Fruit fly (Drosophila melanogaster) whole organism, embryonic: ENCODE results near the gene CG12643.

ENCODE experiments used
- Atf-2 ChIP-seq: fragments of 200-800 bp; sonication (Bioruptor generic); optimal IDR thresholded peaks from 2 replicates; lab custom pipeline; 2016; ENCODE audit warnings: missing biosample characterization, missing genetic modification characterization
- Bteb2 ChIP-seq: fragments of 200-800 bp; sonication (Bioruptor generic); optimal IDR thresholded peaks from 2 replicates; lab custom pipeline; 2016; ENCODE audit warnings: missing biosample characterization, missing genetic modification characterization
- C15 ChIP-seq: fragments of 200-800 bp; sonication (Bioruptor generic); IDR thresholded peaks from 3 replicates; pipeline ENCODE4 v1.3.6; 2022; ENCODE audit warnings: missing biosample characterization, missing genetic modification characterization
- CG10147 ChIP-seq: fragments of 200-800 bp; sonication (Bioruptor generic); optimal IDR thresholded peaks from 2 replicates; lab custom pipeline; 2019; ENCODE audit warnings: missing biosample characterization, mild to moderate bottlenecking, missing genetic modification characterization, moderate library complexity
- CG11247 ChIP-seq: fragments of 200-800 bp; sonication (Bioruptor generic); IDR thresholded peaks from 2 replicates; pipeline ENCODE4 v1.3.6; 2022; ENCODE audit warnings: missing biosample characterization, missing genetic modification characterization
- CG11695 ChIP-seq: fragments of 200-800 bp; sonication (Bioruptor generic); IDR thresholded peaks from 3 replicates; pipeline ENCODE4 v1.3.6; 2022; ENCODE audit warnings: missing biosample characterization, missing genetic modification characterization
- CG12391 ChIP-seq: fragments of 200-800 bp; sonication (Bioruptor generic); optimal IDR thresholded peaks from 3 replicates; lab custom pipeline; 2018; ENCODE audit warnings: missing biosample characterization, mild to moderate bottlenecking, missing genetic modification characterization, moderate library complexity
- CG14014 ChIP-seq: fragments of 200-800 bp; sonication (Bioruptor generic); IDR thresholded peaks from 2 replicates; pipeline ENCODE4 v1.3.6; 2022; ENCODE audit warnings: missing biosample characterization, missing genetic modification characterization
- CG14710 ChIP-seq: fragments of 200-800 bp; sonication (Bioruptor generic); optimal IDR thresholded peaks from 3 replicates; lab custom pipeline; 2019; ENCODE audit warnings: missing biosample characterization, mild to moderate bottlenecking, missing genetic modification characterization, moderate library complexity
- CG14860 ChIP-seq: fragments of 200-800 bp; sonication (Bioruptor generic); IDR thresholded peaks from 3 replicates; pipeline ENCODE4 v1.3.6; 2022; ENCODE audit warnings: missing biosample characterization, missing genetic modification characterization; ENCODE audit not compliant: partially characterized antibody
- CG17612 ChIP-seq: fragments of 200-800 bp; sonication (Bioruptor generic); IDR thresholded peaks from 2 replicates; pipeline ENCODE4 v1.3.6; 2022; ENCODE audit warnings: missing biosample characterization, missing genetic modification characterization
- CG2120 ChIP-seq: fragments of 200-800 bp; sonication (Bioruptor generic); optimal IDR thresholded peaks from 3 replicates; lab custom pipeline; 2016; ENCODE audit warnings: missing biosample characterization, missing genetic modification characterization
- CG32772 ChIP-seq: fragments of 200-800 bp; sonication (Bioruptor generic); IDR thresholded peaks from 2 replicates; pipeline ENCODE4 v1.3.6; 2022; ENCODE audit warnings: missing biosample characterization, missing genetic modification characterization
- CG3995 ChIP-seq: fragments of 200-800 bp; sonication (Bioruptor generic); optimal IDR thresholded peaks from 3 replicates; lab custom pipeline; 2016; ENCODE audit warnings: missing biosample characterization, missing genetic modification characterization
- CG4617 ChIP-seq: fragments of 200-800 bp; sonication (Bioruptor generic); optimal IDR thresholded peaks from 3 replicates; lab custom pipeline; 2016; ENCODE audit warnings: missing biosample characterization, missing genetic modification characterization, borderline replicate concordance
- CG4730 ChIP-seq: fragments of 200-800 bp; sonication (Bioruptor generic); IDR thresholded peaks from 2 replicates; pipeline ENCODE4 v1.3.6; 2022; ENCODE audit warnings: missing biosample characterization, missing genetic modification characterization
- CG6765 ChIP-seq: fragments of 200-800 bp; sonication (Bioruptor generic); optimal IDR thresholded peaks from 3 replicates; lab custom pipeline; 2017; ENCODE audit warnings: missing biosample characterization, mild to moderate bottlenecking, missing genetic modification characterization
- CG7271 ChIP-seq: fragments of 200-800 bp; sonication (Bioruptor generic); optimal IDR thresholded peaks from 2 replicates; lab custom pipeline; 2018; ENCODE audit warnings: missing biosample characterization, mild to moderate bottlenecking, missing genetic modification characterization, moderate library complexity
- CG9437 ChIP-seq: fragments of 200-800 bp; sonication (Bioruptor generic); optimal IDR thresholded peaks from 2 replicates; lab custom pipeline; 2018; ENCODE audit warnings: missing biosample characterization, mild to moderate bottlenecking, missing genetic modification characterization
- Fer2 ChIP-seq: fragments of 200-800 bp; sonication (Bioruptor generic); optimal IDR thresholded peaks from 2 replicates; lab custom pipeline; 2018; ENCODE audit warnings: missing biosample characterization, mild to moderate bottlenecking, missing genetic modification characterization, moderate library complexity
- HHEX ChIP-seq: fragments of 200-800 bp; sonication (Bioruptor generic); optimal IDR thresholded peaks from 3 replicates; lab custom pipeline; 2017; ENCODE audit warnings: missing biosample characterization, mild to moderate bottlenecking, missing genetic modification characterization, missing genetic modification reagents
- HLH3B ChIP-seq: fragments of 200-800 bp; sonication (Bioruptor generic); IDR thresholded peaks from 2 replicates; pipeline ENCODE4 v1.3.6; 2022; ENCODE audit warnings: missing biosample characterization, missing genetic modification characterization
- Hand ChIP-seq: fragments of 200-800 bp; sonication (Bioruptor generic); optimal IDR thresholded peaks from 2 replicates; lab custom pipeline; 2017; ENCODE audit warnings: mild to moderate bottlenecking, missing biosample characterization, missing genetic modification reagents, missing genetic modification characterization
- Hr39 ChIP-seq: fragments of >200 bp; optimal IDR thresholded peaks from 2 replicates; lab custom pipeline; 2017
- Lim3 ChIP-seq: fragments of 200-800 bp; sonication (Bioruptor generic); IDR thresholded peaks from 2 replicates; pipeline ENCODE4 v1.3.6; 2022; ENCODE audit warnings: missing biosample characterization, missing genetic modification characterization
- MTF-1 ChIP-seq: fragments of 200-800 bp; sonication (Bioruptor generic); optimal IDR thresholded peaks from 2 replicates; lab custom pipeline; 2018; ENCODE audit warnings: missing biosample characterization, mild to moderate bottlenecking, missing genetic modification characterization, borderline replicate concordance
- NFAT ChIP-seq: fragments of 200-800 bp; sonication (Bioruptor generic); IDR thresholded peaks from 2 replicates; pipeline ENCODE4 v1.3.6; 2022; ENCODE audit warnings: missing biosample characterization, missing genetic modification characterization
- Nf-YC ChIP-seq: fragments of 200-800 bp; optimal IDR thresholded peaks from 3 replicates; lab custom pipeline; 2019; ENCODE audit warnings: missing biosample characterization, mild to moderate bottlenecking, missing genetic modification characterization, moderate library complexity
- Optix ChIP-seq: fragments of 200-800 bp; sonication (Bioruptor generic); IDR thresholded peaks from 3 replicates; pipeline ENCODE4 v1.3.6; 2022; ENCODE audit warnings: missing biosample characterization, missing genetic modification characterization
- Poxn ChIP-seq: fragments of 200-800 bp; sonication (Bioruptor generic); IDR thresholded peaks from 2 replicates; pipeline ENCODE4 v1.3.6; 2022; ENCODE audit warnings: missing biosample characterization, missing genetic modification characterization
- Rfx ChIP-seq: fragments of 200-800 bp; sonication (Bioruptor generic); IDR thresholded peaks from 2 replicates; pipeline ENCODE4 v1.3.6; 2022; ENCODE audit warnings: missing biosample characterization, missing genetic modification characterization
- Sox100B ChIP-seq: fragments of 200-800 bp; sonication (Bioruptor generic); optimal IDR thresholded peaks from 3 replicates; lab custom pipeline; 2018; ENCODE audit warnings: missing biosample characterization, mild to moderate bottlenecking, missing genetic modification characterization
- Xrp1 ChIP-seq: fragments of 200-800 bp; sonication (Bioruptor generic); IDR thresholded peaks from 2 replicates; pipeline ENCODE4 v1.3.6; 2022; ENCODE audit warnings: missing biosample characterization, missing genetic modification characterization
- ara ChIP-seq: fragments of 200-800 bp; sonication (Bioruptor generic); IDR thresholded peaks from 2 replicates; pipeline ENCODE4 v1.3.6; 2022; ENCODE audit warnings: missing biosample characterization, missing genetic modification characterization
- emc ChIP-seq: fragments of 200-800 bp; sonication (Bioruptor generic); optimal IDR thresholded peaks from 2 replicates; lab custom pipeline; 2016; ENCODE audit warnings: missing biosample characterization, missing genetic modification characterization
- en ChIP-seq: fragments of 200-800 bp; sonication (Bioruptor generic); optimal IDR thresholded peaks from 2 replicates; lab custom pipeline; 2016; ENCODE audit warnings: missing biosample characterization, missing genetic modification characterization
- eyg ChIP-seq: fragments of 200-800 bp; sonication (Bioruptor generic); optimal IDR thresholded peaks from 3 replicates; lab custom pipeline; 2016; ENCODE audit warnings: missing biosample characterization, missing genetic modification characterization
- h ChIP-seq: fragments of >200 bp; optimal IDR thresholded peaks from 2 replicates; lab custom pipeline; 2017
- hbn ChIP-seq: fragments of 200-800 bp; sonication (Bioruptor generic); IDR thresholded peaks from 2 replicates; pipeline ENCODE4 v1.3.6; 2022; ENCODE audit warnings: missing biosample characterization, missing genetic modification characterization; ENCODE audit not compliant: partially characterized antibody
- hth ChIP-seq: fragments of >200 bp; optimal IDR thresholded peaks from 2 replicates; lab custom pipeline; 2017; ENCODE audit warnings: inconsistent platforms
- jing ChIP-seq: fragments of 200-800 bp; sonication (Bioruptor generic); optimal IDR thresholded peaks from 2 replicates; lab custom pipeline; 2018; ENCODE audit warnings: missing biosample characterization, mild to moderate bottlenecking, missing genetic modification characterization
- lab ChIP-seq: fragments of 200-800 bp; sonication (Bioruptor generic); optimal IDR thresholded peaks from 3 replicates; lab custom pipeline; 2017; ENCODE audit warnings: missing biosample characterization, missing genetic modification characterization, mild to moderate bottlenecking, moderate library complexity, missing genetic modification reagents
- nmo ChIP-seq: fragments of 200-800 bp; sonication (Bioruptor generic); optimal IDR thresholded peaks from 2 replicates; lab custom pipeline; 2018; ENCODE audit warnings: missing biosample characterization, mild to moderate bottlenecking, missing genetic modification characterization, moderate library complexity
- onecut ChIP-seq: fragments of 200-800 bp; sonication (Bioruptor generic); IDR thresholded peaks from 2 replicates; pipeline ENCODE4 v1.3.6; 2022; ENCODE audit warnings: missing biosample characterization, missing genetic modification characterization
- pb ChIP-seq: fragments of 200-800 bp; sonication (Bioruptor generic); optimal IDR thresholded peaks from 3 replicates; lab custom pipeline; 2016; ENCODE audit warnings: missing biosample characterization, missing genetic modification characterization
- pita ChIP-seq: fragments of 200-800 bp; sonication (Bioruptor generic); optimal IDR thresholded peaks from 2 replicates; lab custom pipeline; 2017; ENCODE audit warnings: missing biosample characterization, mild to moderate bottlenecking, missing genetic modification characterization
- sd ChIP-seq: fragments of 200-800 bp; sonication (Bioruptor generic); optimal IDR thresholded peaks from 3 replicates; lab custom pipeline; 2018; ENCODE audit warnings: missing biosample characterization, mild to moderate bottlenecking, missing genetic modification characterization, moderate library complexity
- slp2 ChIP-seq: fragments of 200-800 bp; sonication (Bioruptor generic); optimal IDR thresholded peaks from 2 replicates; lab custom pipeline; 2016; ENCODE audit warnings: missing biosample characterization, missing genetic modification characterization
- tap ChIP-seq: fragments of 200-800 bp; optimal IDR thresholded peaks from 3 replicates; lab custom pipeline; 2019; ENCODE audit warnings: missing biosample characterization, mild to moderate bottlenecking, missing genetic modification characterization, moderate library complexity
- ttk ChIP-seq: fragments of 200-800 bp; sonication (Bioruptor generic); IDR thresholded peaks from 2 replicates; pipeline ENCODE4 v2.1.2; 2022; ENCODE audit warnings: missing biosample characterization, missing genetic modification characterization
- vvl ChIP-seq: fragments of 200-800 bp; sonication (Bioruptor generic); IDR thresholded peaks from 2 replicates; pipeline ENCODE4 v1.3.6; 2022; ENCODE audit warnings: missing biosample characterization, missing genetic modification characterization

Gene CG12643

DNA sequence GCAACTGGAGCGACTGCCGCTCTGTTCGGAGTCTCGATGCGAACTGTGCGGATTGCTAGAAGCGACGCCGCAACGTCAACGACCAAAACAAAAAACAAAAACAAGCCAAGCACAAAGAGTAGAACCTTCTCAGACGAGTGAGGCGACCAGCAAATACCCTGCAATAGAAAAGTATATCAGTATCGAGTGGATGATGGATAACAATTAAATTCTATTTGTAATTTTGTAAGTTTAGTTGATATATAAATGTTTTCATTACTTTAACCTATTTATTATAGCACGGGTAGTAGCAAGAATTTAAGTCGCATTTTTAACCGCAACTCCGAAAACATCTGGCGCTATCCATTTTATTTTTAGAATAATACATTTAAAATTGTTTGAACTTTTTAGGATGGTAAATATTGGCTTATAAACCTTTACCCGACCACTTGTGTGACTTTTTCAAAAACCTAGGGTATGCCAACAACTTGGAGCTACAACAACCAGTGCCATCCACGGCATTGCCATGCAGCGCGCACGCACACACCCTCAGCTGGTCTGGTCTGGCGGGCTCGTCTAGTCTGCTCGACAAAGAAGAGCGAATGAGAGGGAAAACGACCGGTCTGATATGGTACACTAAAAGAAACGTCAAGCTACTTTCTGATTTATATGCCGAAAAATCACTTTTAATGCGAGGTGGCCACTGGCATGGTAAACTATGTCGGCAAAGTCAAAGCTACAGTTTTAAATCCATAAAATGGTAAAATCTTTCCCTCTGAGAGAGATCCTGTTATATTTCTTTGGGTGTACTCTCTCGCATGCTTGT, at the start of gene CG12643 (continued):
- TF ChIP-seq eyg (GFP tag; lab: Kevin White, UChicago) (peak; percentile 88), pita (GFP tag; lab: Kevin White, UChicago) (no peak), CG3995 (GFP tag; lab: Kevin White, UChicago) (peak; percentile 30), CG17612 (GFP tag; lab: Robert Waterston, UW) (peak; percentile 73), Rfx (GFP tag; lab: Robert Waterston, UW) (peak; percentile 91), CG4730 (peak; percentile 76), CG4617 (GFP tag; lab: Kevin White, UChicago) (peak; percentile 76), Nf-YC (tag; lab: Kevin White, UChicago) (peak; percentile 79), CG12391 (tag; lab: Kevin White, UChicago) (peak; percentile 79), Hr39 (lab: Kevin White, UChicago) (no peak), HHEX (peak; percentile 85), MTF-1 (GFP tag; lab: Kevin White, UChicago) (peak; percentile 74), CG2120 (GFP tag; lab: Kevin White, UChicago) (peak; percentile 88), en (GFP tag; lab: Kevin White, UChicago) (peak; percentile 87), CG14860 (GFP tag; lab: Robert Waterston, UW) (no peak), CG9437 (GFP tag; lab: Kevin White, UChicago) (peak; percentile 88), hbn (GFP tag; lab: Robert Waterston, UW) (no peak), Hand (GFP tag; lab: Kevin White, UChicago) (peak; percentile 51), CG11247 (GFP tag; lab: Robert Waterston, UW) (peak; percentile 82), emc (GFP tag; lab: Kevin White, UChicago) (peak; percentile 89), ttk (GFP tag; lab: Robert Waterston, UW) (peak; percentile 92), pb (GFP tag; lab: Kevin White, UChicago) (peak; percentile 94), CG7271 (no peak), Bteb2 (GFP tag; lab: Kevin White, UChicago) (peak; percentile 80), HLH3B (GFP tag; lab: Robert Waterston, UW) (peak; percentile 95), Optix (GFP tag; lab: Robert Waterston, UW) (peak; percentile 96), ara (GFP tag; lab: Robert Waterston, UW) (peak; percentile 82), jing (GFP tag; lab: Kevin White, UChicago) (peak; percentile 85), onecut (peak; percentile 60), Sox100B (peak; percentile 91), NFAT (peak; percentile 71), CG10147 (peak; percentile 77), Xrp1 (GFP tag; lab: Robert Waterston, UW) (peak; percentile 89), C15 (GFP tag; lab: Robert Waterston, UW) (peak; percentile 74; the same call in 2 of the 3 replicates), h (lab: Kevin White, UChicago) (no peak), Poxn (no peak), nmo (GFP tag; lab: Kevin White, UChicago) (peak; percentile 86), vvl (GFP tag; lab: Robert Waterston, UW) (peak; percentile 96), Atf-2 (GFP tag; lab: Kevin White, UChicago) (peak; percentile 84), hth (lab: Kevin White, UChicago) (no peak), lab (peak; percentile 94), CG14014 (GFP tag; lab: Robert Waterston, UW) (peak; percentile 88), slp2 (peak; percentile 90), CG14710 (tag; lab: Kevin White, UChicago) (peak; percentile 73), Lim3 (GFP tag; lab: Robert Waterston, UW) (peak; percentile 71), CG11695 (GFP tag; lab: Robert Waterston, UW) (peak; percentile 88), CG6765 (GFP tag; lab: Kevin White, UChicago) (peak; percentile 83), sd (tag; lab: Kevin White, UChicago) (peak; percentile 61), tap (tag; lab: Kevin White, UChicago) (peak; percentile 78), Fer2 (peak; percentile 3), CG32772 (GFP tag; lab: Robert Waterston, UW) (peak; percentile 94)
